Worm (Caenorhabditis elegans) whole organism, early embryonic: ENCODE measurements around the gene vgln-1.

Experiments used
- ama-1 ChIP-seq: fragments of 150-350 bp; optimal IDR thresholded peaks from 2 replicates; lab custom pipeline; 2014
- ceh-36 ChIP-seq: sonication (generic microtip); optimal IDR thresholded peaks from 2 replicates; lab custom pipeline; 2016; ENCODE audit warnings: missing genetic modification characterization, inconsistent platforms, missing compliant biosample characterization
- ets-7 ChIP-seq: sonication (generic microtip); optimal IDR thresholded peaks from 2 replicates; lab custom pipeline; 2016; ENCODE audit warnings: missing genotype, missing genetic modification characterization, missing compliant biosample characterization
- flt-1 ChIP-seq: fragments of 200-800 bp; sonication (Bioruptor generic); IDR thresholded peaks from 2 replicates; pipeline ENCODE4 v1.3.6; 2022; ENCODE audit warnings: missing genetic modification characterization, missing compliant biosample characterization
- hmbx-1 ChIP-seq: sonication (generic microtip); optimal IDR thresholded peaks from 2 replicates; lab custom pipeline; 2016; ENCODE audit warnings: mild to moderate bottlenecking, missing genetic modification characterization, missing compliant biosample characterization
- scrt-1 ChIP-seq: fragments of 200-800 bp; sonication (Bioruptor generic); IDR thresholded peaks from 2 replicates; pipeline ENCODE4 v1.3.6; 2022; ENCODE audit warnings: missing genetic modification characterization, missing compliant biosample characterization
- sea-1 ChIP-seq: fragments of 200-800 bp; sonication (Bioruptor generic); conservative IDR thresholded peaks from 2 replicates; pipeline ENCODE4 v1.3.6; 2022; ENCODE audit warnings: missing genetic modification characterization, missing compliant biosample characterization
- tbx-37 ChIP-seq: fragments of 200-800 bp; sonication (Bioruptor generic); conservative IDR thresholded peaks from 2 replicates; pipeline ENCODE4 v1.3.6; 2022; ENCODE audit warnings: missing genetic modification reagents, missing genetic modification characterization, missing compliant biosample characterization

DNA sequence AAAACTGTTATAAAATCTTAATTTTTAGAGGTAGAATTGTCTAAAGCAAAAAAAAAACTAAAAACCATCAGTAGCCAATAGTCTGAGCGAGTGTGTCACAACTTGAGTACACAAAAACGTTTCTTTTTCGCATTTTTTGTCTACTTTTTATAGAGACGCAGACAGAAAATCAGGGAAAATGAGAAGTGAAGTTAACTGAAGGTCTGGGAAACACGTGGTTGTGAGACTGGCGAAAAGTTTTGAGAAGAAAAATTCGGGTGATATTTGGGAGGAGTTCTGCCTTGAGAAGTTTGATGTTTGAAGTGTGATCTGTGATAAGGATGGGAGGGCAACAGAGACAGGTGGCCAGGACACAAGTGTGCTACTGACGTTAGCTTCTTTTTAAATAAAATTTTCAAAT is 46.7 kb upstream of the vgln-1 start:
- TF ChIP-seq hmbx-1 (no peak), ceh-36 (tag; lab: Kevin White, UChicago) (no peak), sea-1 (GFP tag; lab: Robert Waterston, UW) (no peak), ama-1 (lab: Kevin White, UChicago) (no peak), ets-7 (tag; lab: Kevin White, UChicago) (no peak), tbx-37 (GFP tag; lab: Robert Waterston, UW) (no peak), flt-1 (GFP tag; lab: Robert Waterston, UW) (no peak), scrt-1 (GFP tag; lab: Robert Waterston, UW) (no peak)
